Worm (Caenorhabditis elegans): ENCODE data around the gene pars-1.

pars-1 gene

DNA sequence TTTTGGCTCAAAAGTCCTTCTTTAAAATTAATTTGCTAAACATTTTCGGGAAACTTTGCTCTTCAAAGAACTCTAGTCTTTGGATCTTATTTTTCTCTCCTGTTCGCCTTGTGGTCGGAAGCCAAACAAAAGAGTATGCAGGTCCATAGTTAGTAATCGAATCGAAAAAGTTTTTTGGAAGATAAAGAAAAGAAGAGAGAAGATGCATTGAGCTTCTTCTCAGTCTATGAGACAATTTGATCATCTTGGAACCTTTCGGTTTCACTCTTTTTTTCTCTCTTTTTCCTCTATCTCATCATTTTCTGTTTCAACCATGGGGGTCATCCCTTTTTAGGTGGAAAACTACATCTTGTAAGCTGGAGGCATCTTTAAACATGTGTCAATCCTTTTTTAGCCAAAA lies 14.8 kb downstream of the pars-1 start:
- TF ChIP-seq ztf-23 (GFP tag; IDR thresholded peaks at IDR 0.05) (no peak), tab-1 (GFP tag; IDR thresholded peaks at IDR 0.05) (no peak), ref-1 (GFP tag; conservative IDR thresholded peaks at IDR 0.05) (no peak), med-1 (GFP tag; optimal IDR thresholded peaks at IDR 0.05; ENCODE audit: insufficient read depth) (no peak), klf-2 (GFP tag; conservative IDR thresholded peaks at IDR 0.05) (no peak), T22C8.4 (GFP tag; IDR thresholded peaks at IDR 0.05) (no peak)

DNA sequence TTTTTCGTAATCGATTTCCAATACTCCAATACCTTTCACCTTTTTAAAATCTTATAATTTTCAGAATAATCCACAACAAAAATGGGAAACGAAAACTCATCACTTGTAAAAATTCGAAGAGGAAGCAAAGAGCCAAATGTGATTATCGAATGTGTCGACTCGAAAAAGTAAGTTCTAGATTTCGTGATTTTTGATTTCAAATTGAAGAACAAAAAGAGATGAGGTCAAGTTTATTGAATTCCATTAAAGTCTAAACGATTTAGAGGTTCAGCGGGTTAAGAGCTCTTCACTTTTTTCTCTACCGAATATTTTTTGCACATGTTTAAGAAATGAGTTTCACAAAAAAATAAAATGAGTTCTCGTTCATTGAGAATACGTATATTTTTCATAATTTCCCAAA lies 20.1 kb downstream of the pars-1 start, which contains the start of gene B0361.4:
Gene B0361.4 (plus strand): TSS at position 61 of the 400 bp plus-strand sequence.
- no peak for TF ChIP-seq ref-1 (GFP tag; conservative IDR thresholded peaks at IDR 0.05)
- TF ChIP-seq ztf-29 (GFP tag; IDR thresholded peaks at IDR 0.05), result no peak
- no peak for TF ChIP-seq med-1 (GFP tag; optimal IDR thresholded peaks at IDR 0.05; ENCODE audit: insufficient read depth)
- TF ChIP-seq tab-1 (GFP tag; IDR thresholded peaks at IDR 0.05), result no peak
- no peak for TF ChIP-seq klf-2 (GFP tag; conservative IDR thresholded peaks at IDR 0.05)
- no peak for TF ChIP-seq ztf-23 (GFP tag; IDR thresholded peaks at IDR 0.05)
- no peak for TF ChIP-seq flt-1 (GFP tag; IDR thresholded peaks at IDR 0.05)
- TF ChIP-seq cog-1 (tag; optimal IDR thresholded peaks at IDR 0.05), result no peak
- TF ChIP-seq T22C8.4 (GFP tag; IDR thresholded peaks at IDR 0.05), result no peak

DNA sequence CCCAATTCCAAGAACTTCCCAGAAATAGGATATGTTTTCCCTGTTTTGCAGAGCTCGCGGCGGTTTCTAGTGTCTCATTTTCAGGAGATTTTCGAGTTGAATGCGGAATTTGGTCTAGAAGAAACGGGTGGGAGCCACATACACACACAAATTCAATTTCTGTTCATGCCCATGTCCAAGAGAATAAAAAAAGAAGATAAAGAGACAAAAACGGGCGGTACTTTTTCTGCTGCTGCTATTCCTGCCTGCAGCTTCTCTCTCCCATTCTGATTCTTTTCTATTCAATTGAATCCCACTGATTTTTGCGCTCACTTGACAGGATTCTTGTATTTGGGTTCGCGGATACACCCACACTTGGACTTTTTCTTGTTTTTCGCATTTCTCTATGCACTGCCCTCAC lies 23.8 kb downstream of the pars-1 start:
- no peak for TF ChIP-seq ref-1 (GFP tag; conservative IDR thresholded peaks at IDR 0.05)
- no peak for TF ChIP-seq ztf-23 (GFP tag; IDR thresholded peaks at IDR 0.05)
- TF ChIP-seq tab-1 (GFP tag; IDR thresholded peaks at IDR 0.05), result no peak
- TF ChIP-seq cog-1 (tag; optimal IDR thresholded peaks at IDR 0.05), result no peak
- no peak for TF ChIP-seq ztf-29 (GFP tag; IDR thresholded peaks at IDR 0.05)
- no peak for TF ChIP-seq T22C8.4 (GFP tag; IDR thresholded peaks at IDR 0.05)
- no peak for TF ChIP-seq klf-2 (GFP tag; conservative IDR thresholded peaks at IDR 0.05)
- TF ChIP-seq flt-1 (GFP tag; IDR thresholded peaks at IDR 0.05), result no peak
- no peak for TF ChIP-seq med-1 (GFP tag; optimal IDR thresholded peaks at IDR 0.05; ENCODE audit: insufficient read depth)

DNA sequence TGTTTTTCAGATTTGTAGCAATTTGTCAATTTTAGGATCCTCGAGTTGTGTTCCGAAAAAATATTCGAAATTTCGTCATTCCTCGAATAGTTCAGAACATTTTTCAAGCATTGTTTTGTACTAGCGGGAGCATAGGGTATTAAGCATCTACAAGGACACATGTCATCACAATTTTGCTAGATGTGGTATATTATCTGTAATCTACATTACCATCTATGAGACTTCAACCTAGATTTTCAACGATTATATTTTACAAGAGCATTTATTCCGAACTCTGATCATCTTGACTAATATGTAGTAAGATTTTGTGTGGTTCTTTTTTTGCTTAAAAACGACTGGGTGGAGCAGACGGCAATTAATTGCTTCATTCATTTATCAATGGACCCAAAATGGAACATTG lies 24.2 kb downstream of the pars-1 start:
- TF ChIP-seq med-1 (GFP tag; optimal IDR thresholded peaks at IDR 0.05; ENCODE audit: insufficient read depth) (no peak), cog-1 (tag; optimal IDR thresholded peaks at IDR 0.05) (no peak), flt-1 (GFP tag; IDR thresholded peaks at IDR 0.05) (no peak), klf-2 (GFP tag; conservative IDR thresholded peaks at IDR 0.05) (no peak), ztf-29 (GFP tag; IDR thresholded peaks at IDR 0.05) (no peak)

DNA sequence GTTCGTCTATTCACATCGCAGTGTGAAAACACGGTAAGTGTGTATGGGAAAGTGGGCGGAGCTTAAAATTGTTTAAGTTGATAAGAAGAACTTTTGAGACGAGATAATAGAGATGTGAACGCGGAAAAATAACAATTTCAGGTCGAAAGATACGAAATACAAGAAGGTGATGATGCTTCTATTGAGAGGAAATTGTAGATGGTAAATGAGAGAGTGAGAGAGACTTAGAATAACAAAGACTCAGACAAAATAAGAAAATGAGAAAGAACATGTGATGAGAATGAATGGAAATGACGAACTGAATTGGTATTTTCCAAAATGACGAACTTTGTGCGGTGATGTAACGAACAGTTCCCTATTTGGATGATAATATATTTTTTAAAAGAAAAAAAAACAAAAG lies 32.3 kb downstream of the pars-1 start:
- no peak for TF ChIP-seq klf-2 (GFP tag; conservative IDR thresholded peaks at IDR 0.05)
- no peak for TF ChIP-seq tab-1 (GFP tag; IDR thresholded peaks at IDR 0.05)
- TF ChIP-seq ztf-29 (GFP tag; IDR thresholded peaks at IDR 0.05), result no peak
- TF ChIP-seq ztf-23 (GFP tag; IDR thresholded peaks at IDR 0.05), result no peak
- TF ChIP-seq med-1 (GFP tag; optimal IDR thresholded peaks at IDR 0.05; ENCODE audit: insufficient read depth), result no peak
- no peak for TF ChIP-seq T22C8.4 (GFP tag; IDR thresholded peaks at IDR 0.05)
- no peak for TF ChIP-seq cog-1 (tag; optimal IDR thresholded peaks at IDR 0.05)
- no peak for TF ChIP-seq flt-1 (GFP tag; IDR thresholded peaks at IDR 0.05)
- TF ChIP-seq ref-1 (GFP tag; conservative IDR thresholded peaks at IDR 0.05), result no peak

DNA sequence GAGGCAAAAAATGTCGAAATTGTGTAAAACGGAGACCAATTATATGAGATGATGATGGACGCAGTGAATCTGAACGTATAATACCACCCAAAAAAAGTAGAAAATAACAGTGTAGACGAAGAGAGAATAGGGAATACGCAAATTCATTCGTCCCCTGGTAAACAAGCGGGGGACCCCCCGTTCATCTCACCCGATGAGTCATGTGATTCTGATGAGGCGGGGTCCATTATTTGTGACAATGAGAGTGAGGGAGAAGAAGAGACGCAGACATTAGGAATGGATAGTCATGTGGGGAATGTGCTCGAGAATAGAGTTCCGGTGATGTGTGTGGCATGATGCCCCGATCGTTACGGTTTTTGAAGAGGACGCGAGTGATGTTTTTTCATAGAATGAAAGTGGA lies 33.3 kb downstream of the pars-1 start:
- TF ChIP-seq cog-1 (tag; optimal IDR thresholded peaks at IDR 0.05), result peak; percentile 15
- TF ChIP-seq flt-1 (GFP tag; IDR thresholded peaks at IDR 0.05), result 0 out of 2 replicates have a peak, but pooled peaks have one; percentile 46
- TF ChIP-seq ref-1 (GFP tag; conservative IDR thresholded peaks at IDR 0.05), result no peak

DNA sequence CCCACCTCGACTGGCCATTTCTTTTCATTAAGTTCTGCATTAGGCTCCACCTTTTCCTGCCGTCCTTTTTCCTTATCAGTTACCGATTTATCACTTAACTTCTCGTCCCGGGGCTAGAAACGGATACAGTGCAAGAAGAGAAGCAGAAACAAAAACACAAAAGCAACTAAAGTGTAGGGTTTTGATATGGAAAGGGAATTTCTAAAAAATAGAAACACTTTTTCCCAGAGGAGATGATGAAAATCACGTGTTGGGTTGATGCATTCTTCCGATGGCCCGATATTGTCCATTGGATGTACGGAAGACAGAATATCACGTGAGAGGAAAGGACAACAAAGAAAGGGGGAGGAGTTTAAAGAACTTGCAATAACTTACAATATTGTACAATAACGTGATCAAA lies 34.0 kb downstream of the pars-1 start:
- TF ChIP-seq tab-1 (GFP tag; IDR thresholded peaks at IDR 0.05) (no peak), ztf-23 (GFP tag; IDR thresholded peaks at IDR 0.05) (no peak), ztf-29 (GFP tag; IDR thresholded peaks at IDR 0.05) (no peak), med-1 (GFP tag; optimal IDR thresholded peaks at IDR 0.05; ENCODE audit: insufficient read depth) (no peak), ref-1 (GFP tag; conservative IDR thresholded peaks at IDR 0.05) (no peak), flt-1 (GFP tag; IDR thresholded peaks at IDR 0.05) (no peak), T22C8.4 (GFP tag; IDR thresholded peaks at IDR 0.05) (no peak), klf-2 (GFP tag; conservative IDR thresholded peaks at IDR 0.05) (no peak), cog-1 (tag; optimal IDR thresholded peaks at IDR 0.05) (no peak)

DNA sequence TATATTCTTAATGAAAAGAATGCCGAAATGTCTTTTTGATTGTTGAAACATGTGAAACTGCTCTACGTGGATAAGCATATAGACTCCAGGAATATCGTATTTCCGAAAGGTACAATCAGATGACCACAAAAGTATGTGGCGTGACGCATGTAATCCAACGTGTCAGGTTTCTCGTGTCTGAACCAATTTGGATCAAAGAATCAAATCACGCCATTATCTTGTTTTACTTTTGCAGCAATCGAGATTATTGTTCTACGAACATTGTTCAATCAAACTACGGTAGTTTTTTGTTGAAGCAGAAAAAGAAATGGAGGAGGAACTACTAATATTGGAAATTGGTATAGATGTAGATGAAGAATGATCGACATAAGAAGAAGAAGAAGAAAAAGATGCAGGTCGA lies 34.9 kb downstream of the pars-1 start:
- TF ChIP-seq cog-1 (tag; optimal IDR thresholded peaks at IDR 0.05) (no peak), ref-1 (GFP tag; conservative IDR thresholded peaks at IDR 0.05) (no peak), flt-1 (GFP tag; IDR thresholded peaks at IDR 0.05) (no peak), tab-1 (GFP tag; IDR thresholded peaks at IDR 0.05) (no peak), T22C8.4 (GFP tag; IDR thresholded peaks at IDR 0.05) (no peak), ztf-29 (GFP tag; IDR thresholded peaks at IDR 0.05) (no peak), klf-2 (GFP tag; conservative IDR thresholded peaks at IDR 0.05) (no peak), med-1 (GFP tag; optimal IDR thresholded peaks at IDR 0.05; ENCODE audit: insufficient read depth) (no peak), ztf-23 (GFP tag; IDR thresholded peaks at IDR 0.05) (no peak)

DNA sequence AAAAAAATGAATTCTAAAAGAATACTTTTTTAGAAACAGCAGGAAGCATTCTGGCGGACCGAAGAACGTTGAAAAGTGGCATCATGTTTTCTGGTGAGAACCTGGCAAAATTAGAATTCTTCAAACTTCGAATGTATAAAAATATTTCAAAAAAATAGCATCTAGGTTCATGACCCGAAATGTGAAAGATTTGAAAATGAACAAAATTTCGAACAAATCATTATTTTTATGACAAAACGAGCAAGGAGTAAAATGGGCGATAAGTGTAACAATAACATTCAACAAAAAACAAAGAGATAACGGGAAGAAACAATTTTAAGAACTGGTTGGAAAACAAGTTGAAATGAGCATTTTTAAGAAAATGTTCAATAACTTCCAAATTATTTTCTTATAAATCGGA lies 36.5 kb downstream of the pars-1 start, which contains the start of gene psd-1:
Gene psd-1 (minus strand): TSS at position 101 of the 400 bp plus-strand sequence.
- TF ChIP-seq med-1 (GFP tag; optimal IDR thresholded peaks at IDR 0.05; ENCODE audit: insufficient read depth) (no peak), T22C8.4 (GFP tag; IDR thresholded peaks at IDR 0.05) (no peak), cog-1 (tag; optimal IDR thresholded peaks at IDR 0.05) (no peak), klf-2 (GFP tag; conservative IDR thresholded peaks at IDR 0.05) (no peak), tab-1 (GFP tag; IDR thresholded peaks at IDR 0.05) (no peak)

DNA sequence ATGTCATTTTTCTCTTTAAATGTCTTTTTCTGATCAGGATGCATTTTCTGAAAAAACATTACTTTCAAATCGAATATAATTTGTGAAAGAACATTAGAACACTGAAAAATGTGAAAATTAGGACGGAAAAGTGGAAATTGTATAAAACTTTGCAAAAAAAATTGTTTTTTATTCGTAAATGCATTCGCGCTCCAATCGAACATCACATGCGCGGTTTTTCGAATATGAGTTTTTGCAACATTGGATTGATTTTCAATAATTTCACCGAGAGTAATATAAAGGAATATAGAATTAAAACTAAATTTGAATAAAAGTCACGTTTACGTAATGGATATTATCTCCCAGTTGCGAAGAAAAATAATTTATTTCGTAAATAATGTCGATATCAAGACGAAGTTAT lies 38.4 kb downstream of the pars-1 start, which contains the start of the genes spot-1 and B0361.11:
Gene spot-1 (minus strand): TSS at position 47 of the 400 bp plus-strand sequence.
Gene B0361.11 (plus strand): TSS at position 372 of the 400 bp plus-strand sequence.
- no peak for TF ChIP-seq tab-1 (GFP tag; IDR thresholded peaks at IDR 0.05)

DNA sequence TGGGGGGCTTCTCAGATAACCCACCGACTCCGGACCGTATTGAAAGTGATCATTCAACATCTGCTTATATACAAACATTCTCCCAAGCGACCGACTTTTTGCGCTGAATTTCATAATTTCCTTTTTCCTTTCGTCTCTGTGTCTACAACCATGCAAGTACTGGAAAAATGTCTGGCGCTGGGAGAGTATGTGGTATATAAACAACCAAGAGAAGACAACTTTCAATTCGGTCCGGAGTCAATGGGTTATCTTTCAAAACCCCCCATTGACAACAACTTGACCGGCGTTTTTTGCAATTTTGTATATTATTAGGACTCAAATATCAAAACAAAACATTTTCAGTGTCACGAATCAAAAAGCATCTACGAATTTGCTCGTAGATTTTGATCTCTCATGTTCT lies 39.7 kb downstream of the pars-1 start:
- no peak for TF ChIP-seq cog-1 (tag; optimal IDR thresholded peaks at IDR 0.05)
- TF ChIP-seq T22C8.4 (GFP tag; IDR thresholded peaks at IDR 0.05), result no peak
- no peak for TF ChIP-seq med-1 (GFP tag; optimal IDR thresholded peaks at IDR 0.05; ENCODE audit: insufficient read depth)
- no peak for TF ChIP-seq ztf-23 (GFP tag; IDR thresholded peaks at IDR 0.05)
- TF ChIP-seq ztf-29 (GFP tag; IDR thresholded peaks at IDR 0.05), result no peak
- TF ChIP-seq ref-1 (GFP tag; conservative IDR thresholded peaks at IDR 0.05), result no peak
- no peak for TF ChIP-seq flt-1 (GFP tag; IDR thresholded peaks at IDR 0.05)
- no peak for TF ChIP-seq klf-2 (GFP tag; conservative IDR thresholded peaks at IDR 0.05)
- no peak for TF ChIP-seq tab-1 (GFP tag; IDR thresholded peaks at IDR 0.05)
